Worm (Caenorhabditis elegans) whole organism, late embryonic: Measurements from ENCODE around the gene T28A11.13.

Experiments used
- C08G9.2 ChIP-seq: sonication (generic microtip); optimal IDR thresholded peaks from 2 replicates; lab custom pipeline; 2016; ENCODE audit warnings: mild to moderate bottlenecking, missing genetic modification characterization, moderate library complexity, missing compliant biosample characterization
- C38D4.7 ChIP-seq: fragments of 200-800 bp; sonication (Bioruptor generic); optimal IDR thresholded peaks from 2 replicates; lab custom pipeline; 2018; ENCODE audit warnings: mild to moderate bottlenecking, missing genetic modification characterization, moderate library complexity, missing compliant biosample characterization
- K02D7.2 ChIP-seq: sonication (generic microtip); optimal IDR thresholded peaks from 2 replicates; lab custom pipeline; 2017; ENCODE audit warnings: mild to moderate bottlenecking, missing genetic modification characterization, missing compliant biosample characterization
- T23F11.4 ChIP-seq: fragments of 200-800 bp; sonication (Bioruptor generic); optimal IDR thresholded peaks from 2 replicates; lab custom pipeline; 2018; ENCODE audit warnings: mild to moderate bottlenecking, missing genetic modification characterization, missing compliant biosample characterization
- Y22D7AL.16 ChIP-seq: sonication (generic microtip); optimal IDR thresholded peaks from 2 replicates; lab custom pipeline; 2016; ENCODE audit warnings: missing genetic modification characterization, missing compliant biosample characterization
- ahr-1 ChIP-seq: sonication (generic microtip); optimal IDR thresholded peaks from 2 replicates; lab custom pipeline; 2016; ENCODE audit warnings: missing genetic modification characterization, missing compliant biosample characterization
- ceh-14 ChIP-seq: sonication (generic microtip); optimal IDR thresholded peaks from 2 replicates; lab custom pipeline; 2016; ENCODE audit warnings: missing genotype, missing genetic modification characterization, missing compliant biosample characterization
- ceh-19 ChIP-seq: fragments of 200-800 bp; sonication (Bioruptor generic); optimal IDR thresholded peaks from 2 replicates; lab custom pipeline; 2018; ENCODE audit warnings: mild to moderate bottlenecking, missing genetic modification characterization, missing compliant biosample characterization
- ceh-2 ChIP-seq: sonication (generic microtip); optimal IDR thresholded peaks from 2 replicates; lab custom pipeline; 2016; ENCODE audit warnings: missing genotype, missing genetic modification characterization, missing compliant biosample characterization
- ceh-22 ChIP-seq: sonication (generic microtip); optimal IDR thresholded peaks from 2 replicates; lab custom pipeline; 2017; ENCODE audit warnings: missing biosample characterization, missing genetic modification characterization
- ceh-45 ChIP-seq: fragments of 200-800 bp; sonication (Bioruptor generic); IDR thresholded peaks from 2 replicates; pipeline ENCODE4 v1.3.6; 2022; ENCODE audit warnings: missing genetic modification reagents, missing genetic modification characterization, missing compliant biosample characterization
- ceh-48 ChIP-seq: sonication (generic microtip); optimal IDR thresholded peaks from 2 replicates; lab custom pipeline; 2016; ENCODE audit warnings: missing genetic modification characterization, inconsistent platforms, missing compliant biosample characterization
- ceh-6 ChIP-seq: fragments of 200-800 bp; sonication (Bioruptor generic); optimal IDR thresholded peaks from 2 replicates; lab custom pipeline; 2018; ENCODE audit warnings: mild to moderate bottlenecking, missing genetic modification characterization, missing compliant biosample characterization
- elt-2 ChIP-seq: sonication (generic microtip); optimal IDR thresholded peaks from 2 replicates; lab custom pipeline; 2016; ENCODE audit warnings: missing genetic modification reagents, missing genetic modification characterization, missing compliant biosample characterization
- elt-4 ChIP-seq: sonication (generic microtip); optimal IDR thresholded peaks from 2 replicates; lab custom pipeline; 2016; ENCODE audit warnings: missing genetic modification characterization, missing compliant biosample characterization
- ets-4 ChIP-seq: sonication (generic microtip); optimal IDR thresholded peaks from 2 replicates; lab custom pipeline; 2016; ENCODE audit warnings: missing genetic modification characterization, missing compliant biosample characterization
- fax-1 ChIP-seq: sonication (generic microtip); optimal IDR thresholded peaks from 2 replicates; lab custom pipeline; 2016; ENCODE audit warnings: missing genotype, missing genetic modification characterization, missing compliant biosample characterization
- fkh-6 ChIP-seq: sonication (generic microtip); optimal IDR thresholded peaks from 2 replicates; lab custom pipeline; 2016; ENCODE audit warnings: missing genetic modification characterization, missing compliant biosample characterization
- gmeb-2 ChIP-seq: sonication (generic microtip); optimal IDR thresholded peaks from 2 replicates; lab custom pipeline; 2016; ENCODE audit warnings: missing genetic modification characterization, inconsistent platforms, missing compliant biosample characterization
- hlh-13 ChIP-seq: fragments of 200-800 bp; sonication (Bioruptor generic); optimal IDR thresholded peaks from 2 replicates; lab custom pipeline; 2018; ENCODE audit warnings: mild to moderate bottlenecking, missing genetic modification characterization, missing compliant biosample characterization
- hlh-15 ChIP-seq: sonication (generic microtip); optimal IDR thresholded peaks from 2 replicates; lab custom pipeline; 2016; ENCODE audit warnings: missing genetic modification characterization, missing compliant biosample characterization
- hlh-30 ChIP-seq: sonication (generic microtip); optimal IDR thresholded peaks from 2 replicates; lab custom pipeline; 2017; ENCODE audit warnings: antibody characterized with exemption, missing genetic modification characterization, missing compliant biosample characterization; ENCODE audit not compliant: insufficient read depth
- hlh-6 ChIP-seq: sonication (generic microtip); optimal IDR thresholded peaks from 2 replicates; lab custom pipeline; 2016; ENCODE audit warnings: missing genotype, missing genetic modification characterization, missing compliant biosample characterization
- lim-6 ChIP-seq: sonication (generic microtip); optimal IDR thresholded peaks from 2 replicates; lab custom pipeline; 2016; ENCODE audit warnings: missing genetic modification characterization, missing compliant biosample characterization
- madf-2 ChIP-seq: sonication (generic microtip); optimal IDR thresholded peaks from 2 replicates; lab custom pipeline; 2017; ENCODE audit warnings: missing genetic modification characterization, missing compliant biosample characterization
- mec-3 ChIP-seq: sonication (generic microtip); optimal IDR thresholded peaks from 2 replicates; lab custom pipeline; 2016; ENCODE audit warnings: borderline replicate concordance, missing genetic modification characterization, missing compliant biosample characterization
- nfya-1 ChIP-seq: sonication (generic microtip); optimal IDR thresholded peaks from 2 replicates; lab custom pipeline; 2017; ENCODE audit warnings: missing genetic modification characterization, mild to moderate bottlenecking, missing compliant biosample characterization, antibody characterized with exemption, moderate library complexity
- odd-2 ChIP-seq: sonication (generic microtip); optimal IDR thresholded peaks from 2 replicates; lab custom pipeline; 2017; ENCODE audit warnings: antibody characterized with exemption, mild to moderate bottlenecking, missing genetic modification characterization, missing compliant biosample characterization
- pat-9 ChIP-seq: fragments of 200-800 bp; sonication (Bioruptor generic); optimal IDR thresholded peaks from 2 replicates; lab custom pipeline; 2018; ENCODE audit warnings: mild to moderate bottlenecking, missing genetic modification characterization, moderate library complexity, missing compliant biosample characterization
- pqm-1 ChIP-seq: sonication (generic microtip); optimal IDR thresholded peaks from 2 replicates; lab custom pipeline; 2016; ENCODE audit warnings: missing genetic modification characterization, missing compliant biosample characterization
- sdc-2 ChIP-seq: sonication (generic microtip); optimal IDR thresholded peaks from 2 replicates; lab custom pipeline; 2016; ENCODE audit warnings: missing genotype, missing genetic modification characterization, missing compliant biosample characterization
- sox-2 ChIP-seq: fragments of 200-800 bp; sonication (Bioruptor generic); IDR thresholded peaks from 2 replicates; pipeline ENCODE4 v1.3.6; 2022; ENCODE audit warnings: missing genetic modification reagents, missing genetic modification characterization, missing compliant biosample characterization
- sox-4 ChIP-seq: sonication (generic microtip); optimal IDR thresholded peaks from 2 replicates; lab custom pipeline; 2017; ENCODE audit warnings: mild to moderate bottlenecking, missing genetic modification characterization, inconsistent platforms, missing compliant biosample characterization
- unc-86 ChIP-seq: sonication (generic microtip); optimal IDR thresholded peaks from 2 replicates; lab custom pipeline; 2016; ENCODE audit warnings: missing genetic modification characterization, missing compliant biosample characterization
- ztf-16 ChIP-seq: sonication (generic microtip); optimal IDR thresholded peaks from 2 replicates; lab custom pipeline; 2017; ENCODE audit warnings: missing genetic modification characterization, missing compliant biosample characterization

T28A11.13 gene

DNA sequence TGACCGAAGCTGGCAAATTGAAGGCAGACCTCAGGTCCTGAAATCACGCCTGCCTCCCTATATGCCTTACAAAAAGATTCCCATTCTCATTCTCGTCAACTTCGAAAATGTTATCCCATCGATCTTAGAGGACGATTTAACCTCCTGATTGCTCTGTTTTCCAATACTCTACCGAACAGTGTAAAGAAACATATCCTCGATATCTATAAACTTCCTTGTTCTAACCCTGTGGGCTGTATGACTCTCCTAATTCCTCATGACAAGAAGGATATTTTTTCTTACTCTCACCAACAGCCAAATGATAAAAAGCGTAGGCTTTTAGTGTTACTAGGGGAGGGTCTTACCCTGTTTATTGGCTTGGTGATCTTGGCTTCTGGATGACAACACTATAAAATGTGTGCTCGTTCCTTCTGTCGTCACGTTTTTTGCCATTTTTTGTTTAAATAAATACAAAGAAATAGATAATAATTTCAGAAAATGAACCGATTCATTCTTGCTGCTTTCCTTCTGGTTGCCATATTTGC, 23.6 kb upstream of the T28A11.13 start, which contains the start of gene T28A11.4:
T28A11.4 (plus strand) TSS at position 474 of the 524 bp plus-strand sequence.
- TF ChIP-seq unc-86 (tag; lab: Kevin White, UChicago), result no peak

DNA sequence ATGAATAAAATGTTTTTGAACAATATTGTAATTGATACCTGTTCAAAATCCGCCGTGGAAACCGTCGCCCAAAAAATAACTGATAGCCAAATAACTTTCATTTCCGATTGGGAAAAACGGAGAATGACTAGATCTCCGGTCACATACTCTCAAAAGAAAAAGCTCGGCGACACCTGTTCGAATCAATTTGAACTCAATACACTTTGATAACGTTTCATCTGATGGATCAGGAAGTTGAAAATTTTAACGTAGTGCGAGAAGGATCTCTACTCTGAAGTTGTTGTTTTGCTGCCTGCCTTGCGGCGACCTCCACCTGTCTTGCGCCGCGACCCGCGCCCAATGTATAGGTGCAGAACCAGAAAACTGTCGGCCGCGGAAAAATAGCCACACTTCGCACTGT, 23.1 kb upstream of the T28A11.13 start, which contains the start of gene T28A11.20:
T28A11.20 (minus strand) TSS at position 101 of the 400 bp plus-strand sequence.
- TF ChIP-seq ceh-6 (GFP tag; lab: Kevin White, UChicago) (no peak), ceh-45 (GFP tag; lab: Robert Waterston, UW) (no peak), hlh-6 (no peak), fkh-6 (tag; lab: Kevin White, UChicago) (no peak), madf-2 (tag; lab: Kevin White, UChicago) (no peak), T23F11.4 (GFP tag; lab: Kevin White, UChicago) (no peak), ets-4 (tag; lab: Kevin White, UChicago) (no peak), mec-3 (no peak), ceh-22 (tag; lab: Kevin White, UChicago) (no peak), hlh-15 (tag; lab: Kevin White, UChicago) (no peak), ceh-2 (tag; lab: Kevin White, UChicago) (no peak), sox-2 (GFP tag; lab: Robert Waterston, UW) (no peak)

DNA sequence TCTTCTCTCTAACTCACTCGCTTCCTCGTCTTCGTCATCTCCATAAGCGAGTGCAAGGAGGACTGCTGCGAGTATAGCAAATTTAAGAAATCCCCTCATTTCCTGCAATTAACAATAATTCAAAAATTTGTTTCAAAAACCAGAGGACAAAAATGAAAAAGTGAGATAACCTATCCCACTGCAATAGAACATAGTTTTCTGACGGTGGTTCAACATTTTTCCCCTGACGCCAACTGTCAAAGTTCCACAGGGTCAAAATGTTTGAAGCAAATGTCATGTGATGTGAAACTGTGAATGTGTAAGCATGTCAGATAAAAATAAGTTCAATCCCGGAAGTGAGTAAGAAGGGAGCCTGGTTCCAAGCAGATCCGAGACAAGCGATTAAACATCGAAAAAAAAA, 19.4 kb upstream of the T28A11.13 start, which contains the start of gene T28A11.19:
T28A11.19 (minus strand) TSS at position 108 of the 400 bp plus-strand sequence.
- TF ChIP-seq pat-9 (tag; lab: Kevin White, UChicago) (no peak), C08G9.2 (tag; lab: Kevin White, UChicago) (no peak), hlh-13 (GFP tag; lab: Kevin White, UChicago) (no peak), C38D4.7 (GFP tag; lab: Kevin White, UChicago) (no peak), ceh-48 (tag; lab: Kevin White, UChicago) (no peak), mec-3 (no peak), sox-4 (tag; lab: Kevin White, UChicago) (no peak)

DNA sequence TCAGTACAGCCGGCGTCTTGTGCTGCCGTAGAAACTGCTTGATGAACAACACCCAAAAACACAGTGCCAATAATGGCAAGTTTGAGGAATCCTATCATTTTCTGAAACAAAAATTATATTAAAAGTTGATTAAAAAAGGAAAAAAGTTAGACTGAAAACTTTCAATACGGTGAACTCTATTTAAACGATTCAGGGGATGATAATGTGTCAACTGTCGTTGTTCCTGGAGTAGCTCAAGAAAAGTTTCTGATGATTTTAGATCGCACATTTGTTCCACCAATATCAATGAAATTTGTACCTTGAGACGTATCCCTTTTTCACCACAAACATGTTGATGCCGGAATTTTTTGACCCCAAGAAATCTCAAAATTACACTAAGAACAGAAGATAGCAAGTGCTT, 17.9 kb upstream of the T28A11.13 start, which contains the start of gene T28A11.18:
T28A11.18 (minus strand) TSS at position 101 of the 400 bp plus-strand sequence.
- TF ChIP-seq madf-2 (tag; lab: Kevin White, UChicago) (no peak), ceh-14 (no peak), nfya-1 (tag; lab: Kevin White, UChicago) (no peak), Y22D7AL.16 (no peak), lim-6 (tag; lab: Kevin White, UChicago) (no peak), hlh-13 (GFP tag; lab: Kevin White, UChicago) (no peak), K02D7.2 (tag; lab: Kevin White, UChicago) (no peak), ztf-16 (tag; lab: Kevin White, UChicago) (no peak), sdc-2 (no peak), ahr-1 (tag; lab: Kevin White, UChicago) (no peak), odd-2 (tag; lab: Kevin White, UChicago) (no peak), pat-9 (tag; lab: Kevin White, UChicago) (no peak), hlh-30 (no peak), pqm-1 (tag; lab: Kevin White, UChicago) (no peak), hlh-6 (no peak), fax-1 (tag; lab: Kevin White, UChicago) (no peak), ceh-19 (no peak)

DNA sequence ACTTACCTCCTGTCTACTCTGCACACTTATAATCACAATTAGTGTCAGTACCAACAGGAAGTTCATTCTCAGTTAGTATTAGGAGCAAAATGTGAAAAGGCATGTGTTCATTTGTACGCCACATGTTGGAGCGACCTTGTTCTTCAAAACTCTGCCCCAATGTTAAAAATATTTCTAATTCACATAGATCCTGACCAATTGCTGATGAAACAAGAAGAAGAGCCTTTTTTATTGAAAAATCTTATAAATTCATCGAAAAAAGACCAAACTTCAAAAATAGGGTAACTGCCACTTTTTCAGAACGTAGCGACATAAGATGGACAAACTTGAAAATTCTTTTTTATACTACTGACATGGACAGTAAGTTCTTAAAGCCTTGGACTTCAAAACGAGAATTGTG, 16.1 kb upstream of the T28A11.13 start, which contains the start of gene T28A11.17:
T28A11.17 (minus strand) TSS at position 101 of the 400 bp plus-strand sequence.
- TF ChIP-seq fax-1 (tag; lab: Kevin White, UChicago) (no peak), fkh-6 (tag; lab: Kevin White, UChicago) (no peak), C08G9.2 (tag; lab: Kevin White, UChicago) (no peak), gmeb-2 (tag; lab: Kevin White, UChicago) (no peak), mec-3 (no peak), ahr-1 (tag; lab: Kevin White, UChicago) (no peak), elt-4 (no peak), hlh-6 (no peak), elt-2 (tag; lab: Kevin White, UChicago) (no peak)
- TF ChIP-seq, all 69 proteins: peak for 0
